Worm (Caenorhabditis elegans) whole organism, late embryonic: ENCODE results near the gene F37A8.2.

ENCODE experiments used
- F13H6.1 ChIP-seq: sonication (generic microtip); optimal IDR thresholded peaks from 2 replicates; lab custom pipeline; 2016; ENCODE audit warnings: missing genetic modification characterization, missing compliant biosample characterization
- ama-1 ChIP-seq: fragments of 150-350 bp; optimal IDR thresholded peaks from 2 replicates; lab custom pipeline; 2014
- ceh-30 ChIP-seq: fragments of 150-350 bp; optimal IDR thresholded peaks from 2 replicates; lab custom pipeline; 2014; ENCODE audit warnings: missing biosample characterization, missing genetic modification characterization
- eyg-1 ChIP-seq: sonication (generic microtip); optimal IDR thresholded peaks from 2 replicates; lab custom pipeline; 2016; ENCODE audit warnings: missing genotype, missing genetic modification characterization, missing compliant biosample characterization
- fax-1 ChIP-seq: sonication (generic microtip); optimal IDR thresholded peaks from 2 replicates; lab custom pipeline; 2016; ENCODE audit warnings: missing genotype, missing genetic modification characterization, missing compliant biosample characterization
- lin-11 ChIP-seq: fragments of 200-800 bp; sonication (Bioruptor generic); optimal IDR thresholded peaks from 2 replicates; lab custom pipeline; 2018; ENCODE audit warnings: mild to moderate bottlenecking, missing genetic modification characterization, missing compliant biosample characterization
- madf-2 ChIP-seq: sonication (generic microtip); optimal IDR thresholded peaks from 2 replicates; lab custom pipeline; 2017; ENCODE audit warnings: missing genetic modification characterization, missing compliant biosample characterization
- nhr-11 ChIP-seq: fragments of 150-350 bp; optimal IDR thresholded peaks from 2 replicates; lab custom pipeline; 2014; ENCODE audit warnings: missing biosample characterization, missing genetic modification characterization
- pat-9 ChIP-seq: fragments of 200-800 bp; sonication (Bioruptor generic); optimal IDR thresholded peaks from 2 replicates; lab custom pipeline; 2018; ENCODE audit warnings: mild to moderate bottlenecking, missing genetic modification characterization, moderate library complexity, missing compliant biosample characterization
- pros-1 ChIP-seq: fragments of 150-350 bp; optimal IDR thresholded peaks from 2 replicates; lab custom pipeline; 2014; ENCODE audit warnings: missing biosample characterization, missing genetic modification reagents, missing genetic modification characterization
- sox-4 ChIP-seq: sonication (generic microtip); optimal IDR thresholded peaks from 2 replicates; lab custom pipeline; 2017; ENCODE audit warnings: mild to moderate bottlenecking, missing genetic modification characterization, inconsistent platforms, missing compliant biosample characterization

ce11 chrIII:3935808-3936207 lies 4.5 kb upstream of the F37A8.2 start, which contains the start of gene npl-10:
- no peak for TF ChIP-seq ama-1 (lab: Kevin White, UChicago)
- TF ChIP-seq F13H6.1 (tag; lab: Kevin White, UChicago) = no peak
- no peak for TF ChIP-seq pat-9 (tag; lab: Kevin White, UChicago)
- no peak for TF ChIP-seq lin-11 (tag; lab: Kevin White, UChicago)
- TF ChIP-seq nhr-11 (tag; lab: Kevin White, UChicago) = no peak
- no peak for TF ChIP-seq ceh-30
- no peak for TF ChIP-seq eyg-1 (tag; lab: Kevin White, UChicago)
- TF ChIP-seq pros-1 (tag; lab: Kevin White, UChicago) = no peak
- no peak for TF ChIP-seq madf-2 (tag; lab: Kevin White, UChicago)
- TF ChIP-seq fax-1 (tag; lab: Kevin White, UChicago) = no peak
- TF ChIP-seq sox-4 (tag; lab: Kevin White, UChicago) = no peak
